Worm (Caenorhabditis elegans) whole organism, L1 larva: ENCODE measurements around the gene inf-1.
A peak's percentile ranks its signal among the peaks of the same experiment; 100 is the strongest.

Experiments used
- F16B12.6 ChIP-seq: fragments of 150-350 bp; optimal IDR thresholded peaks from 2 replicates; lab custom pipeline; 2014; ENCODE audit warnings: missing biosample characterization, missing genetic modification characterization
- Y116A8C.19 ChIP-seq: sonication (generic microtip); optimal IDR thresholded peaks from 2 replicates; lab custom pipeline; 2016; ENCODE audit warnings: missing compliant biosample characterization, missing genetic modification characterization, borderline replicate concordance
- ama-1 ChIP-seq: fragments of 150-350 bp; optimal IDR thresholded peaks from 2 replicates; lab custom pipeline; 2014
- blmp-1 ChIP-seq: fragments of 150-350 bp; optimal IDR thresholded peaks from 2 replicates; lab custom pipeline; 2014; ENCODE audit warnings: missing biosample characterization, missing genetic modification characterization
- ceh-63 ChIP-seq: fragments of 200-800 bp; sonication (Bioruptor generic); optimal IDR thresholded peaks from 2 replicates; lab custom pipeline; 2018; ENCODE audit warnings: mild to moderate bottlenecking, missing genetic modification characterization, missing compliant biosample characterization
- ceh-8 ChIP-seq: fragments of 200-800 bp; sonication (Bioruptor generic); optimal IDR thresholded peaks from 2 replicates; lab custom pipeline; 2018; ENCODE audit warnings: mild to moderate bottlenecking, missing genetic modification characterization, moderate library complexity, missing compliant biosample characterization
- ceh-88 ChIP-seq: fragments of 200-800 bp; sonication (Bioruptor generic); IDR thresholded peaks from 2 replicates; pipeline ENCODE4 v1.3.6; 2022; ENCODE audit warnings: missing genetic modification characterization, missing compliant biosample characterization
- ceh-90 ChIP-seq: sonication (generic microtip); optimal IDR thresholded peaks from 2 replicates; lab custom pipeline; 2016; ENCODE audit warnings: missing genetic modification characterization, missing compliant biosample characterization
- ces-1 ChIP-seq: fragments of 150-350 bp; optimal IDR thresholded peaks from 2 replicates; lab custom pipeline; 2014; ENCODE audit warnings: missing biosample characterization, missing genetic modification reagents, missing genetic modification characterization
- dpl-1 ChIP-seq, 3 experiments: fragments of 150-350 bp in 2 of 3; sonication (generic microtip) in 1 of 3; optimal IDR thresholded peaks; 2 replicates each; lab custom pipeline; 2014 to 2017; ENCODE audit warnings: missing biosample characterization in 3 of 3, missing genetic modification characterization in 3 of 3, missing genetic modification reagents in 3 of 3
- dsc-1 ChIP-seq: sonication (generic microtip); optimal IDR thresholded peaks from 2 replicates; lab custom pipeline; 2016; ENCODE audit warnings: mild to moderate bottlenecking, missing genetic modification characterization, missing compliant biosample characterization
- efl-1 ChIP-seq, 4 experiments: fragments of 150-350 bp; optimal IDR thresholded peaks in 3 of 4; peaks in 1 of 4; 1 replicate in 1 of 4; 2 replicates in 3 of 4; lab custom pipeline; 2014; ENCODE audit warnings: missing biosample characterization in 2 of 4, missing genetic modification characterization in 2 of 4, missing genetic modification reagents in 2 of 4
- egl-27 ChIP-seq, 2 experiments: fragments of 150-350 bp in 1 of 2; sonication (generic microtip); optimal IDR thresholded peaks; 3 replicates each; lab custom pipeline; 2017 to 2018; ENCODE audit warnings: missing biosample characterization in 2 of 2, missing genetic modification characterization in 2 of 2, missing genetic modification reagents in 2 of 2
- elt-2 ChIP-seq: sonication (generic microtip); optimal IDR thresholded peaks from 2 replicates; lab custom pipeline; 2016; ENCODE audit warnings: missing genetic modification characterization, mild to moderate bottlenecking, inconsistent platforms, missing compliant biosample characterization, missing genetic modification reagents
- ets-5 ChIP-seq: fragments of 200-800 bp; sonication (Bioruptor generic); IDR thresholded peaks from 2 replicates; pipeline ENCODE4 v1.3.6; 2022; ENCODE audit warnings: missing genetic modification characterization, missing compliant biosample characterization
- fos-1 ChIP-seq: fragments of 150-350 bp; optimal IDR thresholded peaks from 2 replicates; lab custom pipeline; 2014; ENCODE audit warnings: missing biosample characterization, missing genetic modification characterization
- grh-1 ChIP-seq: fragments of 200-800 bp; sonication (Bioruptor generic); IDR thresholded peaks from 2 replicates; pipeline ENCODE4 v1.3.6; 2022; ENCODE audit warnings: missing genetic modification reagents, missing genetic modification characterization, missing compliant biosample characterization
- hlh-17 ChIP-seq: fragments of 200-800 bp; sonication (Bioruptor generic); optimal IDR thresholded peaks from 2 replicates; lab custom pipeline; 2018; ENCODE audit warnings: missing genetic modification characterization, mild to moderate bottlenecking, missing compliant biosample characterization, moderate library complexity, borderline replicate concordance
- hlh-4 ChIP-seq: sonication (generic microtip); optimal IDR thresholded peaks from 2 replicates; lab custom pipeline; 2016; ENCODE audit warnings: mild to moderate bottlenecking, missing genetic modification characterization, missing compliant biosample characterization
- hpl-2 ChIP-seq: fragments of 150-350 bp; optimal IDR thresholded peaks from 2 replicates; lab custom pipeline; 2014; ENCODE audit warnings: missing biosample characterization, missing genetic modification reagents, missing genetic modification characterization
- irx-1 ChIP-seq: sonication (generic microtip); optimal IDR thresholded peaks from 2 replicates; lab custom pipeline; 2016; ENCODE audit warnings: missing genetic modification characterization, missing compliant biosample characterization
- isw-1 ChIP-seq: fragments of 200-800 bp; sonication (Bioruptor generic); IDR thresholded peaks from 2 replicates; pipeline ENCODE4 v1.3.6; 2022; ENCODE audit warnings: missing genetic modification characterization, missing compliant biosample characterization
- jun-1 ChIP-seq: fragments of 150-350 bp; optimal IDR thresholded peaks from 2 replicates; lab custom pipeline; 2014; ENCODE audit warnings: missing biosample characterization, missing genetic modification reagents, missing genetic modification characterization
- lin-13 ChIP-seq: fragments of 150-350 bp; optimal IDR thresholded peaks from 2 replicates; lab custom pipeline; 2014; ENCODE audit warnings: missing biosample characterization, missing genetic modification reagents, missing genetic modification characterization
- lin-15B ChIP-seq: fragments of 150-350 bp; sonication (generic microtip); optimal IDR thresholded peaks from 3 replicates; lab custom pipeline; 2014; ENCODE audit warnings: missing biosample characterization, missing genetic modification characterization
- lin-35 ChIP-seq, 2 experiments: fragments of 150-350 bp; optimal IDR thresholded peaks; 2 replicates each; lab custom pipeline; 2014; ENCODE audit warnings: missing biosample characterization in 2 of 2, missing genetic modification characterization in 2 of 2, missing genetic modification reagents in 2 of 2
- lin-39 ChIP-seq: fragments of 150-350 bp; optimal IDR thresholded peaks from 2 replicates; lab custom pipeline; 2014; ENCODE audit warnings: missing biosample characterization, missing genetic modification reagents, missing genetic modification characterization
- lir-3 ChIP-seq: sonication (generic microtip); optimal IDR thresholded peaks from 2 replicates; lab custom pipeline; 2016; ENCODE audit warnings: mild to moderate bottlenecking, missing genetic modification characterization, moderate library complexity, missing compliant biosample characterization; ENCODE audit not compliant: poor library complexity
- lsy-2 ChIP-seq, 2 experiments: fragments of 150-350 bp; optimal IDR thresholded peaks; 2 replicates each; lab custom pipeline; 2014; ENCODE audit warnings: missing biosample characterization in 2 of 2, missing genetic modification characterization in 2 of 2
- mep-1 ChIP-seq: fragments of 150-350 bp; optimal IDR thresholded peaks from 2 replicates; lab custom pipeline; 2014; ENCODE audit warnings: missing biosample characterization, missing genetic modification characterization
- nhr-11 ChIP-seq: fragments of 150-350 bp; optimal IDR thresholded peaks from 2 replicates; lab custom pipeline; 2014; ENCODE audit warnings: missing biosample characterization, missing genetic modification characterization
- nhr-12 ChIP-seq: sonication (generic microtip); optimal IDR thresholded peaks from 2 replicates; lab custom pipeline; 2017; ENCODE audit warnings: missing biosample characterization, missing genetic modification characterization
- nhr-19 ChIP-seq: fragments of 200-800 bp; sonication (Bioruptor generic); conservative IDR thresholded peaks from 2 replicates; pipeline ENCODE4 v1.3.6; 2022; ENCODE audit warnings: missing genetic modification characterization, missing compliant biosample characterization
- nhr-237 ChIP-seq: fragments of 150-350 bp; optimal IDR thresholded peaks from 2 replicates; lab custom pipeline; 2014; ENCODE audit warnings: missing biosample characterization, missing genetic modification characterization
- nhr-28 ChIP-seq: fragments of 150-350 bp; optimal IDR thresholded peaks from 2 replicates; lab custom pipeline; 2014; ENCODE audit warnings: missing biosample characterization, missing genetic modification characterization
- nhr-47 ChIP-seq: sonication (generic microtip); optimal IDR thresholded peaks from 2 replicates; lab custom pipeline; 2016; ENCODE audit warnings: mild to moderate bottlenecking, missing genetic modification characterization, moderate library complexity, missing compliant biosample characterization
- nhr-71 ChIP-seq: sonication (generic microtip); optimal IDR thresholded peaks from 2 replicates; lab custom pipeline; 2016; ENCODE audit warnings: mild to moderate bottlenecking, missing genetic modification characterization, moderate library complexity, missing compliant biosample characterization
- nhr-77 ChIP-seq: fragments of 150-350 bp; optimal IDR thresholded peaks from 2 replicates; lab custom pipeline; 2014; ENCODE audit warnings: missing biosample characterization, missing genetic modification characterization
- nhr-84 ChIP-seq: sonication (generic microtip); optimal IDR thresholded peaks from 2 replicates; lab custom pipeline; 2017; ENCODE audit warnings: missing biosample characterization, missing genetic modification characterization
- nhr-85 ChIP-seq: sonication (generic microtip); peaks from one replicate; lab custom pipeline; 2016; ENCODE audit warnings: missing genetic modification characterization, inconsistent platforms, missing compliant biosample characterization
- nhr-90 ChIP-seq: sonication (generic microtip); optimal IDR thresholded peaks from 2 replicates; lab custom pipeline; 2016; ENCODE audit warnings: mild to moderate bottlenecking, missing genetic modification characterization, missing compliant biosample characterization; ENCODE audit not compliant: poor library complexity
- pag-3 ChIP-seq: sonication (generic microtip); optimal IDR thresholded peaks from 2 replicates; lab custom pipeline; 2017; ENCODE audit warnings: missing genetic modification characterization, mild to moderate bottlenecking, missing compliant biosample characterization, antibody characterized with exemption, borderline replicate concordance; ENCODE audit not compliant: insufficient read depth
- skn-1 ChIP-seq: fragments of 150-350 bp; optimal IDR thresholded peaks from 2 replicates; lab custom pipeline; 2014; ENCODE audit warnings: missing biosample characterization, missing genetic modification characterization
- sox-4 ChIP-seq: sonication (generic microtip); optimal IDR thresholded peaks from 2 replicates; lab custom pipeline; 2016; ENCODE audit warnings: missing genetic modification characterization, missing compliant biosample characterization
- sup-37 ChIP-seq: fragments of 200-800 bp; sonication (Bioruptor generic); optimal IDR thresholded peaks from 2 replicates; lab custom pipeline; 2018; ENCODE audit warnings: mild to moderate bottlenecking, missing genetic modification characterization, missing compliant biosample characterization
- swsn-7 ChIP-seq: sonication (generic microtip); optimal IDR thresholded peaks from 2 replicates; lab custom pipeline; 2016; ENCODE audit warnings: missing genetic modification characterization, missing compliant biosample characterization
- tbx-2 ChIP-seq: sonication (generic microtip); optimal IDR thresholded peaks from 2 replicates; lab custom pipeline; 2016; ENCODE audit warnings: missing genetic modification characterization, missing compliant biosample characterization
- tlp-1 ChIP-seq: fragments of 150-350 bp; optimal IDR thresholded peaks from 2 replicates; lab custom pipeline; 2014; ENCODE audit warnings: missing biosample characterization, missing genetic modification characterization
- unc-30 ChIP-seq: sonication (generic microtip); optimal IDR thresholded peaks from 2 replicates; lab custom pipeline; 2017; ENCODE audit warnings: missing biosample characterization, missing genetic modification characterization
- unc-62 ChIP-seq: fragments of 150-350 bp; optimal IDR thresholded peaks from 2 replicates; lab custom pipeline; 2014; ENCODE audit warnings: missing biosample characterization, missing genetic modification reagents, missing genetic modification characterization
- xbp-1 ChIP-seq: sonication (generic microtip); optimal IDR thresholded peaks from 2 replicates; lab custom pipeline; 2016; ENCODE audit warnings: missing genetic modification characterization, missing compliant biosample characterization
- zip-4 ChIP-seq: fragments of 200-800 bp; sonication (Bioruptor generic); optimal IDR thresholded peaks from 2 replicates; lab custom pipeline; 2018; ENCODE audit warnings: mild to moderate bottlenecking, missing genetic modification characterization, moderate library complexity, missing compliant biosample characterization
- ztf-4 ChIP-seq: fragments of 150-350 bp; optimal IDR thresholded peaks from 2 replicates; lab custom pipeline; 2014; ENCODE audit warnings: missing biosample characterization, missing genetic modification characterization

The inf-1 gene

DNA sequence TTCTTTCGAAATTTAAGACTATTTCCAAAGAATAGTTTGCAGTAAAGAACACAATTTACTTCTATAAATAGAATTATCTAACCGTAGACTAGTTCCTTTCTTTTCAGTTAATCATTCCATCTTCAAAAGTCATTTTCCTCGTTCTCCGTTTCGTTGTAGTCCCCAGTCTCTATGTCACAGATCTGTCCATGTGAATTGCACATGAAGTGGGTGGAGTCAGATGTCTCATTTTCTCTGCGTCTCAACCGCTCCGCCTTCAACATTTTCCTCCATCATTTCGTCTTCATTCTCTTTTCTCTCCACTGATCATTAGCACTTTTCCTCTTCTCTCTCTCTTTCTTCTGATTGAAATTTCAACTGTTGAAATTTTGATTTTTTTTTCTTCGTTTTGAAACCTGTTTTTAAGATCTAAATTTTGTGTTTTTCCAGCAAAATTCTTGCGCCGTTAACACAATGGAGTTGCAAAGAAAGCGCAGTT, 32.3 kb upstream of the inf-1 start, which contains the start of gene T07E3.4 (continued):
- peak; percentile 47 to 60 (median 59) for TF ChIP-seq dpl-1 (GFP tag; optimal IDR thresholded peaks at IDR 0.05; lab: Kevin White, UChicago)
- TF ChIP-seq Y116A8C.19 (tag; lab: Kevin White, UChicago), result no peak
- TF ChIP-seq mep-1 (tag; lab: Kevin White, UChicago), result peak; percentile 90
- no peak for TF ChIP-seq hlh-4 (tag; lab: Kevin White, UChicago)
- TF ChIP-seq ama-1, result peak; percentile 44
- TF ChIP-seq sox-4 (tag; lab: Kevin White, UChicago), result no peak
- peak; percentile 48 for TF ChIP-seq fos-1 (tag; lab: Kevin White, UChicago)
- TF ChIP-seq egl-27 (tag; optimal IDR thresholded peaks at IDR 0.05; lab: Kevin White, UChicago), result peak; percentile 10 to 55
- TF ChIP-seq hlh-17 (GFP tag; lab: Kevin White, UChicago), result no peak
- TF ChIP-seq ceh-90, result no peak
- peak; percentile 72 for TF ChIP-seq lir-3 (tag; lab: Kevin White, UChicago)
- peak; percentile 43 for TF ChIP-seq nhr-77
- TF ChIP-seq lsy-2 (tag; optimal IDR thresholded peaks at IDR 0.05; lab: Kevin White, UChicago), result peak; percentile 82 to 88
- no peak for TF ChIP-seq pag-3
- no peak for TF ChIP-seq nhr-84 (tag; lab: Kevin White, UChicago)
- TF ChIP-seq ceh-8, result no peak
- TF ChIP-seq unc-30 (tag; lab: Kevin White, UChicago), result no peak
- no peak for TF ChIP-seq ceh-88
- TF ChIP-seq ets-5 (GFP tag; lab: Robert Waterston, UW), result no peak
- TF ChIP-seq xbp-1 (tag; lab: Kevin White, UChicago), result peak; percentile 73
- no peak for TF ChIP-seq ceh-63 (GFP tag; lab: Kevin White, UChicago)
- TF ChIP-seq efl-1 (optimal IDR thresholded peaks at IDR 0.05; lab: Kevin White, UChicago), result peak; percentile 69
- peak; percentile 46 to 95 for TF ChIP-seq efl-1 (GFP tag; optimal IDR thresholded peaks at IDR 0.05 in 1 of 2; lab: Kevin White, UChicago)
- TF ChIP-seq dsc-1 (tag; lab: Kevin White, UChicago), result peak; percentile 64
- peak; percentile 82 for TF ChIP-seq blmp-1 (tag; lab: Kevin White, UChicago)
- no peak for TF ChIP-seq isw-1 (GFP tag; lab: Robert Waterston, UW)
- peak; percentile 68 for TF ChIP-seq nhr-11 (tag; lab: Kevin White, UChicago)
- TF ChIP-seq unc-62 (GFP tag; lab: Kevin White, UChicago), result no peak
- peak; percentile 89 for TF ChIP-seq tbx-2 (tag; lab: Kevin White, UChicago)
- TF ChIP-seq F16B12.6 (tag; lab: Kevin White, UChicago), result peak; percentile 33
- TF ChIP-seq elt-2 (tag; lab: Kevin White, UChicago), result peak; percentile 30
- peak; percentile 99 for TF ChIP-seq nhr-85 (tag; lab: Kevin White, UChicago)
- peak; percentile 51 for TF ChIP-seq lin-13 (GFP tag; lab: Kevin White, UChicago)
- TF ChIP-seq nhr-90 (tag; lab: Kevin White, UChicago), result peak; percentile 84
- no peak for TF ChIP-seq tlp-1 (tag; lab: Kevin White, UChicago)
- TF ChIP-seq grh-1 (GFP tag; lab: Robert Waterston, UW), result peak; percentile 83
- peak; percentile 84 for TF ChIP-seq nhr-47
- no peak for TF ChIP-seq lin-15B (tag; lab: Kevin White, UChicago)
- TF ChIP-seq sup-37, result no peak
- no peak for TF ChIP-seq nhr-237 (tag; lab: Kevin White, UChicago)
- peak; percentile 77 for TF ChIP-seq jun-1
- peak; percentile 67 to 80 for TF ChIP-seq lin-35 (GFP tag; optimal IDR thresholded peaks at IDR 0.05; lab: Kevin White, UChicago)
- no peak for TF ChIP-seq nhr-12 (tag; lab: Kevin White, UChicago)
- TF ChIP-seq nhr-28, result no peak
- TF ChIP-seq swsn-7 (tag; lab: Kevin White, UChicago), result peak; percentile 82
- TF ChIP-seq hpl-2 (GFP tag; lab: Kevin White, UChicago), result no peak
- TF ChIP-seq lin-39, result peak; percentile 76
- TF ChIP-seq zip-4, result no peak
- peak; percentile 97 for TF ChIP-seq nhr-71
- peak; percentile 85 for TF ChIP-seq ztf-4 (tag; lab: Kevin White, UChicago)
- peak; percentile 94 for TF ChIP-seq nhr-19
- TF ChIP-seq ces-1 (GFP tag; lab: Kevin White, UChicago), result no peak
- peak; percentile 61 for TF ChIP-seq irx-1 (tag; lab: Kevin White, UChicago)
- TF ChIP-seq skn-1 (tag; lab: Kevin White, UChicago), result no peak
